Fruit fly (Drosophila melanogaster): Measurements from ENCODE around the gene Non2.
A peak's percentile ranks its signal among the peaks of the same experiment; 100 is the strongest.

Gene Non2

dm6 chr3L:2799110-2799618, 32.4 kb downstream of the Non2 start (continued):
- TF ChIP-seq CG6813 (GFP tag; optimal IDR thresholded peaks at IDR 0.05) (peak; percentile 78), Antp (GFP tag; optimal IDR thresholded peaks at IDR 0.05) (no peak), CG1647 (GFP tag; optimal IDR thresholded peaks at IDR 0.05) (peak; percentile 2), CG11504 (tag; optimal IDR thresholded peaks at IDR 0.05) (peak; percentile 75), NC2α (GFP tag; optimal IDR thresholded peaks at IDR 0.05) (no peak), lbe (GFP tag; optimal IDR thresholded peaks at IDR 0.05) (no peak), CG1832 (GFP tag; optimal IDR thresholded peaks at IDR 0.05) (no peak), Ssrp (tag; optimal IDR thresholded peaks at IDR 0.05) (peak; percentile 26), org-1 (GFP tag; optimal IDR thresholded peaks at IDR 0.05) (no peak), MTF-1 (GFP tag; optimal IDR thresholded peaks at IDR 0.05; ENCODE audit: borderline replicate concordance) (peak; percentile 64), NfI (GFP tag; optimal IDR thresholded peaks at IDR 0.05) (peak; percentile 56), fd64A (GFP tag; optimal IDR thresholded peaks at IDR 0.05) (peak; percentile 56), lmd (GFP tag; IDR thresholded peaks at IDR 0.05) (peak; percentile 57), CG1603 (tag; optimal IDR thresholded peaks at IDR 0.05) (peak; percentile 45), CG31388 (GFP tag; optimal IDR thresholded peaks at IDR 0.05) (no peak), sr (GFP tag; IDR thresholded peaks at IDR 0.05) (peak; percentile 2; the same call in 1 of the 3 replicates), CG11085 (GFP tag; IDR thresholded peaks at IDR 0.05) (no peak), slp2 (GFP tag; optimal IDR thresholded peaks at IDR 0.05) (no peak), ara (GFP tag; IDR thresholded peaks at IDR 0.05) (no peak), CG31441 (GFP tag; IDR thresholded peaks at IDR 0.05) (0 out of 2 replicates have a peak, but pooled peaks have one; percentile 13), CG11456 (GFP tag; IDR thresholded peaks at IDR 0.05) (0 out of 3 replicates have a peak, but pooled peaks have one; percentile 26), CG11398 (GFP tag; optimal IDR thresholded peaks at IDR 0.05) (no peak), Hmx (GFP tag; optimal IDR thresholded peaks at IDR 0.05) (no peak), Drgx (GFP tag; IDR thresholded peaks at IDR 0.05) (peak; percentile 70), CG31224 (GFP tag; IDR thresholded peaks at IDR 0.05) (no peak), Poxn (GFP tag; IDR thresholded peaks at IDR 0.05) (no peak), CG33213 (GFP tag; optimal IDR thresholded peaks at IDR 0.05) (no peak), E2f1 (GFP tag; IDR thresholded peaks at IDR 0.05) (no peak), corto (GFP tag; optimal IDR thresholded peaks at IDR 0.05) (peak; percentile 4), Fer2 (tag; optimal IDR thresholded peaks at IDR 0.05) (peak; percentile 51), tup (GFP tag; optimal IDR thresholded peaks at IDR 0.05) (no peak), CG15269 (tag; optimal IDR thresholded peaks at IDR 0.05) (peak; percentile 40), peb (GFP tag; IDR thresholded peaks at IDR 0.05) (no peak), disco-r (GFP tag; optimal IDR thresholded peaks at IDR 0.05) (no peak), CG1529 (GFP tag; optimal IDR thresholded peaks at IDR 0.05) (peak; percentile 30), CG8281 (tag; optimal IDR thresholded peaks at IDR 0.05) (peak; percentile 35), Asciz (GFP tag; optimal IDR thresholded peaks at IDR 0.05) (peak; percentile 62), CG3163 (GFP tag; optimal IDR thresholded peaks at IDR 0.05) (no peak), CG8089 (GFP tag; optimal IDR thresholded peaks at IDR 0.05) (no peak), ci (GFP tag; IDR thresholded peaks at IDR 0.05) (peak; percentile 77), CG6272 (GFP tag; IDR thresholded peaks at IDR 0.05) (no peak), CG8359 (GFP tag; optimal IDR thresholded peaks at IDR 0.05; ENCODE audit: borderline replicate concordance) (no peak), CTCF (GFP tag; optimal IDR thresholded peaks at IDR 0.05) (peak; percentile 32), CkIIα-i1 (GFP tag; IDR thresholded peaks at IDR 0.05) (no peak), gro (GFP tag; optimal IDR thresholded peaks at IDR 0.05) (peak; percentile 53), crol (GFP tag; IDR thresholded peaks at IDR 0.05) (peak; percentile 84), tin (GFP tag; optimal IDR thresholded peaks at IDR 0.05) (no peak), CG7372 (GFP tag; IDR thresholded peaks at IDR 0.05) (no peak), Atf-2 (GFP tag; optimal IDR thresholded peaks at IDR 0.05) (no peak), schlank (tag; optimal IDR thresholded peaks at IDR 0.05) (peak; percentile 32), exex (tag; optimal IDR thresholded peaks at IDR 0.05) (peak; percentile 84), grau (tag; optimal IDR thresholded peaks at IDR 0.05) (peak; percentile 61)

All from whole organism, embryonic.